Fruit fly (Drosophila melanogaster) whole organism, larva: ENCODE measurements around the gene CG32687.
A peak's percentile ranks its signal among the peaks of the same experiment; 100 is the strongest.

Source experiments
- noc ChIP-seq: fragments of 200-800 bp; sonication (Bioruptor generic); optimal IDR thresholded peaks from 3 replicates; lab custom pipeline; 2019; ENCODE audit warnings: missing biosample characterization, mild to moderate bottlenecking, missing genetic modification characterization, moderate library complexity

The CG32687 gene

DNA sequence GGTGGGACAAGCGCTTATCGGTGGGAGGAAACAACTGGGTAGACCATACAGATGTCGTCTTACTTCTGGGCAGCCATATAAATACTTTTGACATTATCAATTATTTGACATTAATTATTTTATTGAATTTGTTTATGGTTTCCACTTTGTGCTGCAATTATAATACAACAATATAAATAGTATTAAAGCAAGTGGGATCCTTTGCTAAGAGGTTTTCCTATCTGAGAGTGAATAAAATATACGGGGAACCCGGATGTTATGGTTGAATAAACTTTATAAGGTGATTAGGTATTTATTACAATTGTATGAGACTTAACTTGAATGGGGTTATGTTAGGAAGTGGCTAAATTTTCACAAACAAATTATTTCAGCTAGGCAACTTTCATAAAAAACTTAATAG, at the start of gene CG32687:
TSS of gene CG32687 (minus strand) at position 101 of the 400 bp plus-strand sequence.
- no peak for TF ChIP-seq noc

DNA sequence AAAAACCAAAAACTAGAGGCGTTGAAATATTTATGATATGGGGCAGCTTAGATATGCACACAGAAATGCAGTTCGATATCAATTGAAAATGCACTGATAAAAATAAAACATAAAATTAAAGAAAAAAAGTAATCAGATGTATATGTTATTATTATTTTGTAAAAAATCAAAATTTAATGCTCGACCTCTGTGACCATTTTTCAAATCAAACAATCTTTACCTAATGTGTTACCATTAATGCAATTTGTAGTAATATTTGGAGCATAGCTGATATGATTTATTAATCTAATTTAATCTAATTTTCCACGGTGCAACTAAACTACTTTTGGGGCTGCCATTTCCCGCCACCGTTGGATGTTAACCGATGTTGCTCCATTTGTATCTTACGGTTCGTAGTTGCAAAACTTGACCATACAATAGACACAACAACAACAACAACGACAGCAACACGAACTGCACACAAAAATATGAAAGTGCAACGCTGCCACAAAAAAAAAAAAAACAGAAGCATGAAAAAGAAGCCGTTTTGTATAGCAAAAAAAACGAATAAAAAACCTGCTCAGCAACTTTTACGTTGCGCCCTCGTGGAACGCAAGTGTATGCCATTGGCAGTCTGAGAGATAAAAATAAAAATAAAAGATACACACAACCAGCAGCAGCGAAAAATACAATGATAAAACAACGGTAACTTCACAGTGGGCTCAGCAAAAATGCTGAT, 49.1 kb upstream of the CG32687 start:
- TF ChIP-seq noc = no peak

DNA sequence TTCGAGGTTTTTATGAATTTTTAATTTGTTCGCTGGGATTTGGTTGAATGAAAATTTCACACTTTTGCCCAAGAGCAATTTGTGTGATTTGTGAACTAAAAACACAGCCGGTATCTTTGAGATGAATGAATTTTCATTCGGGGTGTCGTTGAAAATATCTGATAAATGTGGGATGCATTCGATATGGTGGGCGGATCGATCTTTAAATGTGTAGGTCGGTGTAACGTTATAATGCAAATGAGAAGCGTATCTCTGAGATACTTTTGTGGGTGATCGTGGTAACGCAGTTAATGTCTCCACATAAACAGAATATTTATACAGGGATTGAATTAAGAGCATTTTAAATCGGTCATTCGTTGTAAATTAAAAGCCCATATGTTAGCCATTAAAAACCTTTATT, 48.0 kb upstream of the CG32687 start:
- no peak for TF ChIP-seq noc

DNA sequence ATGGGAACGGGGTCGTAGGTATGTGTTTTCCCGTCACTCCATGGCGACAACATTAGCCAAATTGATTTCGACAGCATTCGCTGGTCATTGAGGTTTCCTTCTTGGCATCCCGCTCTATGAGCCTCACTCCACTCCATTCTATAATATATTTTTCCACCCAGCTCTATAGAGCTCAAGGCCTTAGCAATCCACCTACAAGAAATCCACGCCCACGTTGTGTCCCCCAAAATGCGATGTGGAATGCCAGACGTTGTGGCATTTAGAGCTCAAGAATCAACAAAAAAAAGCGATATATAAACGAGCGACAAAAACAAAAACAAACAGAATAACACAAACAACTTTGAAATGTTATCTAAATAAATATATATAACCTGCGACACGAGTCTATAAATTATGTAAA, 47.5 kb upstream of the CG32687 start:
- no peak for TF ChIP-seq noc

DNA sequence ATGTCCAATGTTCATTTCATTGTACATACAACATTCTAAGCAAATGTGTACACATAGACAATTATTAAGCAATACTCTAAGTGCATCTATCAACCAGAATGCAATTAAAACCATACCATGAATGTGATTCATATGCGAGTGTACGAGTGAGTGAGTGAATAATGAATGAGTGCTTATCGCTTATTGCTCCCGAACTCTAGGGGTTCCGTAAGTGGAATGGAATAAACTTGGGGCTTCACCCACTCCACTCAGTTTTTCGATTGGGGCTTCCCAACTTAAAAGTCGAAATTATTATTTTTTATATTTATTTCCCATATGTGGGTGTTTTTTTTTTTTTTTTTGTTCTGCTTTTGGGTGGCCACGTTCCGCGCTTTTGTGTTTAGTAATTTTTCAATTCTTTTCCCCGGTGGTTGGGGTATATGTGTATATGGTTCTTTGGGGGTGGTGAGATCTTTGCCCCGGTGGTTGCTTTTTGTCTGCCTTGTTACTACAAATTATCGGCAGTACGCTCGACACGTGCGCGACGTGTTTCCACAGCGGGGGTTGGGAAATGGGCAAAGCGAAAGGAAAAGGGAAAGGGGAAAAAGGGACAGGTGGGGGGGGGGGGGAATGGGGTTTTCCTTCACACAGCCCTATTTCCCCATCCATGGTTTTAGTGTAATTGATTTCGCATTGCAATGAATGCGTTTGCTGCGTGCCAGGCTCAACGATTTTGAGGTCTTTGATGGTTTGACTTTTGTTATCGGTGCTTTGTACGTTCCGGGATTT, 46.7 kb upstream of the CG32687 start:
- no peak for TF ChIP-seq noc

DNA sequence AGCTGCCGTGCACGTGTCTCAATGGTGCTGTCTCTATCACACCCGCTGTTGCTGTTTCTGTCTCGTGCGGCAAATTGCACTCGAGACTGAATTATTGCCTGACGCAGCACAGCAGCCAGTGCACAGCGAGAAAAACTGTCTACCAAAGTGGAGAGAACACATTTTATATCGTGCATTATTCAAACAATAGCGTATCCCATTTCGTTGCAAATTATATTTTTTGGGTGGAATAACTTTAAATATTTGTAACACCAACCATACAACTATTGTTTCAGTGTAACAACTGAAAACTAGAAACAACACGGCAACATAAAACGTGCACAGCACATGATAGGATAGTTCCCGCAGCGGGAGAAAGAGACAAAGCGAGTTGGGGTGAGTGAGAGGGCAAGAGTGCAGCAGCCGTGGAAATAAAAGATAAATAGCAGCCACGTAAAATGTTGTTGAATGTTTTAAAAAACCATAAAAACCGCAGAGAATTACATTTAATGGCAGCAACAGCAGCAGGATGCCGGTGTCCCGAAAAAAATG, 28.4 kb upstream of the CG32687 start:
- TF ChIP-seq noc = no peak

DNA sequence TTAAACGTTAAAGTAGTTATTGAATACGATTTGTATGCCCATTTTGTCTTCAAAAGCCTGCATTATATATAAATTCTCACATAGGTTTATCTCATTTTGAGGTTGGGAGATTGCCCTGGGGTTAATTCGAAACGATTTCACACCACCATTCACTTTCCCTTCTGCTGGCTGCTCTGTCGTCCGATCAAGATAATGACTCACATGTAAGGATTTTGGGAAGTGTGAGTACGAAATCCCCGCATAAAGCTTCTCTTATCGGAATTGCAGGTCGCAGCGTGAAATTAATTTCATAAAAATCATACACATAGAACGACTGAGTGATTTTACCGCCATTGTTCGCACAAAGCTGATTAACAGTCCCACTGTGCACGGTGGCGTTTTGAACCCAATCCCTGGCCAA, 27.8 kb upstream of the CG32687 start:
- TF ChIP-seq noc = no peak

DNA sequence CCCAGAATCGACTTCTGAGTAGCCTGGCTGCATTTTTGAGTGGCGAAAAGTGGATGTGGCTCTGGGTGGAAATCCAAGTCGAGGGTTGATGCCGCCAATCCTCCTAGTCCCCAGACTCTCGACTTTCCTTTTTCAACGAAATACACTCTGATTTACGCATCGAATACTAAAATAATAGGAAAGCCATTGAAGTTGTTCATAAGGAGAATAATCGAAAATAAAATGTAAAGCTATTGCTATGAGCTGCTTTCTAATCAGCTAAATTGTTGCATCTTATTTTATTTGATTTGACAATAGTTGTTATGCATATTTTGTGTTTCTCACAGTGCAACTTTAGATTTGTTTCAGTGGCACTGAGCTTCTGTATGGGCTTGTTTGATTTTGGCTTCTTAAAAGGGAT, 26.6 kb upstream of the CG32687 start:
- no peak for TF ChIP-seq noc

DNA sequence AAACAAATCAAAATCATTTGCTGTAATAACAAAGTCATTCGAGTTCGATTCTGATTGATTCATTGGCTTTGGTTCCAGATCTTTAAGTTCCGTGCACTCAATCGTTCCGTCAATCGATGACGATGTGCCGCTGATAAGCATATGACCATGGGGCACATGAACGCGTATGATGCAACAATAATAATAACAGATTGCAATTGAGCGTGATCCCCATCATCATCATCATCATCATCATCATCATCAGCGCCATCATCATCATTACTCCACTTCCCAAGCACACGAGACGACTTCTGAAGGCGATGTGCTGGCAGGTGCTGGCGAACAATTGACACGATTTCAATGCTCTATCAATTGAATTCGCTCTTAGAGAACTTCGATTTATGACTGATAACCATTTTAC, 9.3 kb upstream of the CG32687 start:
- no peak for TF ChIP-seq noc

DNA sequence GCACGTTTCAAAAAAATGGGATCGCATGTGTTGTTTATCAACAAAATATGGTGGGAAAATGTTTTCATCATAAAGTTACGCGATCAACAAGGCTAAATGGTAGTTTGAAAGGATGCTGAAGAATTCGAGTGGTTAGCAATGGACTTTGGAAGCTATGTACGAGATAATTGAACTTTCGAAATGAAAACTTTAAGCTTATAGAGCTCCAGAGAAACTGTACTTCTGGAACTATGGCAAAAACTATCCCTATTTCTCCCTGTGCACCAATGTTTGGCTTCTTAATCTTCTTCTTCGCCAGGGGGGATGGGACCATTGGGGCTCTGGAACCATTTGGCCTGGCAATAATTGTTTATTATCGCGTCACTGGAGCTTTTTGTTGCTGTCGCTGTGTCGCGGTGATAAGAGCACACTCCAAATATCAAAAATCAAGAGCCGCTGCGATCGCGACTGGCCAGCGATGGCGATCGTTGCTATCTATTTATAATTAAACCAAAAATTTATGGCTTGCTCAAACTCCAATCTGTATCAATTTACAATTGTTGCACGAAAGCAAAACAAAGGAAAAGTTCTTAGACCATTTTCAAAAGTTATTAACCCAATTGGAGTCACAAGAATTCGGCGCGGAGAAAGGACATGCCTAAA, 1.1 kb upstream of the CG32687 start:
- peak; percentile 95 for TF ChIP-seq noc

DNA sequence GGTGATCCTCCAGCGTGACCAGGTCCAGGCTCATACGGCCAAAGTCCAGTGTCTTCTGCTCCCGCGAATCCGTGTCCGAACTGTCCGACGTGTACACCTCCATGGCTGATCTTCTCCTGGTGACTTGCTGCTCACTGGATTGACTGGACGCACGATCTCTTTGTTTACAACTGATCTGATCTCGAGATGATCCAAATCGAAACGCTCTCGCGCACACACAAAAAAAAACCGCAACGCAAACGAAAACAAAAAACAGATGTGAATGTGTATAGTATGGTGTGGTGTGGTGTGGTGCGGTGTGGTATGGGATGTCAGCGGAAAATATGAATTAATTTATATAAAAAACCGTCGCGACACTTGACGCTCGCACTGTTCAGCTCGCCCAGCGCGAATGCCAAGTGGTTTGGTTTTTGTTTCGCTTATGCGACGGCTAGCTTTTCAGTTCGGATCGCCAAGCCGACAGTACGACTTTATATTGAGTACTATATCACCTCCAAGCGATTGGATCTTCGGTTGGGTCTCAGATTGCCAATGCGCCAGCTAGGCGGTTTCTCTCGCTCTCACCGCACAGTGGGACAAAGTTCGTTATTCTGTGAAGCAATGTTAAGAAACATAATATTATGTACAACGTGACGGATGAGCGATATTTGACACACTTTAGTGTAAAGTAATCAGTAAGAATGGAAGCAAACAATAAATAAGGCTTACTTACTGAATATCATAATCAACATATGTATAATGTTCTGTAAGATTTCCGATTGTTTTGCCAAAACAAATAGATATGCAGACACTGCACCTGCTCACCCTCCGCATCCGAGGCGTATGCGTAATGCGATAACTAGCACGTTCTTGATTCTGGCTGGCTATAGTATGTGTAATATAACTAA, 618 bp downstream of the CG32687 start:
- peak; percentile 85 for TF ChIP-seq noc

DNA sequence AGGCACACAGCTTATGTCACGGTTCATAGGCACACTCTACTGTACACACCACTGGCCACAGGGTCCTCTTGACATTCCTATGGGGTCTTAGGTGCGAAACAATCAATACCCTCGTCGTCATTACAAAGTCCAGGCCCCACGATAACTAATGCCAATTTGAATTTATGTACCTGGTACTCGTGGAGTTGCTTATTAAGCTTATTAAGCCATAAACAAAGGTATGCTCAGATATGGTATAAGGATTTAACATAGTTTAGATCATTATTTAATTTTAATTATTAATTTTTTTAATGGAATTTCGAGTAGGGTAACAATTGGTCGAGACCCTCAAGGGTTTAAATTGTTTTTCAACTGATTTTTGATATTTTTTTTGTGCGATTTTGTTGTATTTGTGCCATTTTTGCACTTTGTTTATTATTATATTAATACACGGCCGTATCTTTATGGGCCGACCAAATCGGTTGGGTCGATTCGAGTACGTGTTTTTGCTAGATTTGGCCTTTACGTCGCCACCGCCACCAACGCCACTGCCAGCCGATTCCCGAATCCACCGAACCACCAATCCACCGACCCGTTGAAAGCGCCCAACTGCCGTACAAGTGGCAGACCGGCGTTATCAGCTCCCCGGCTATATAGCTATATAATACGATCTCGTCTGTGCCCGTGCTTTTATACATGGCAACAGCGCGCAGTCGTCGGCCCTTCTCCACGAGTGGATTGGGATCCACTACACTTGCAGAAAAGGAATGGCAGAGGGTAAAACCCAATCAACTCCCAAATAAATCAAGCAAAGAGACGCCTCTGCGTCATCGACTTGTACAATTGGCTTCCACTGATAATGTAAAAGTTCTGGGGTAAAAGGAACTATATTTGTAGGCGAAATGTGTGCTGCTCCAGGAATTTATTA, 2.5 kb downstream of the CG32687 start:
- peak; percentile 69 for TF ChIP-seq noc

DNA sequence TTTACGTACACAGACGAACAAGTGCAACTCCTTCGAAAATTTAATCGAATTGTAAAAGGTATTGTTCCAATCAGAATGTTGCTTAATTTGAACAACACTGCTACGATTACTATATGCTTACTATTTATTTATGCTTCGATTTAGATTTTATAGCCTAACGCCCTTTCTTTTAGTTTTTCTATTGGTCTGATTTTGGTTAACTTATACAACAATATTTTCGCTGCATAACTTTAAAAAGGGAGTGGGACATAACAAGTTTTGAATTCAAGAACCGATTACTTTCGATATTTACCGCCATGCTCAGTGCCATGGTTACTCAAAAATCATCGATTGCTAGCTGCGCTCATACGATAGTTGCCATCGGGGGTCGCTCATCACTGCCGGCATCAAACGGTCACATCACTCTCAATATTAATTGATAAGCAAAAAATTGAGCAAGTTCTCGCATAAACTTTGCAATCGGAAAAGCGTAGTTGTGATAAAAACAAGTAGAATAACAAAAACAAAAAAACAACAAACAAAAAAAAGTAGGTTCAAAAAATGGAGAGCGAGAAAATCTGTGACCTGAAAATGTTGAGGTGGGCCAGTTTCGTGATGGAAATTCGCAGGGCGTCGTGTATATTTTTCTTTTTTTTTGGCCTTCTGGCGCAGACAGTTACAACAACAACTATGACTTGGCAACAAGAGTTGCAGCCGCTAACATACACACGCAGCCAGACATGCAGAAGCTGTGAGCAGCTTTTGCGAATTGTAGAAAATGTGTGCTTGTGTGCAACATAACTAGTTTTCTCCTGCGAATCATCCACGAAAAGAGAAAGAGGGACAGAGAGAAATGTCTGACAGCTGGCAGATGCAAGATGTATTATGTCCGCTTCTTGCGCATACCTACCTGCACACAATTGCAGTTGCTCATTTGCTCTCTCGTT, 8.3 kb downstream of the CG32687 start, which contains the start of the genes CG2887 and PPP4R2r:
TSS of gene CG2887 (minus strand) at position 51 of the 926 bp plus-strand sequence.
TSS of gene PPP4R2r (plus strand) at position 396 of the 926 bp plus-strand sequence.
- no peak for TF ChIP-seq noc

DNA sequence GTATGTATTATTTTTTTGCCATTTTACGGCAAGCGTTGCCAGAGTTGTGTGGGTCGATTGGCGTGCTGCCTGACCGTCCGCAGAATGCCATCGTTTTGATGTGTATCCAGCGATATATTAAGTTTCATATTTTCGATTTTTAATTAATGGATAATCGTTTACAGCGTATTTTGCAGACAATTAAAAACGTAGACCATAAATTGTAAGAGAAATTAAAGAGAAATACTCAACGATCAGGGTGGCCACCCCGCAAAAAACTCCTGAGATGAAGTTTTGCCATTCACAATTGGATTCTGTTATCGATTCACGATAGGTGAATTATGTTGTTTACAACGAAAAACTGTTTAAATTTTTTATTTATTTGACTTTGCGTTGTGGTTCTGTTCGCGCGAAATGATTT, 12.4 kb downstream of the CG32687 start, which contains the start of gene nocte:
TSS of gene nocte (minus strand) at position 51 of the 400 bp plus-strand sequence.
- no peak for TF ChIP-seq noc
